Worm (Caenorhabditis elegans) whole organism, young adult: ENCODE results near the gene F35B3.7.

Experiments
- ama-1 ChIP-seq, 3 experiments: fragments of 150-350 bp in 1 of 3; sonication (generic microtip) in 2 of 3; optimal IDR thresholded peaks; 2 replicates each; lab custom pipeline; 2014 to 2018; ENCODE audit warnings: missing biosample characterization in 2 of 3, missing genetic modification characterization in 2 of 3, missing genetic modification reagents in 2 of 3
- ceh-58 ChIP-seq: fragments of 200-800 bp; sonication (Bioruptor generic); IDR thresholded peaks from 2 replicates; pipeline ENCODE4 v1.3.6; 2022; ENCODE audit warnings: missing genetic modification characterization, missing compliant biosample characterization
- dpl-1 ChIP-seq: fragments of 150-350 bp; optimal IDR thresholded peaks from 2 replicates; lab custom pipeline; 2014; ENCODE audit warnings: missing biosample characterization, missing genetic modification reagents, missing genetic modification characterization
- efl-1 ChIP-seq: fragments of 150-350 bp; optimal IDR thresholded peaks from 2 replicates; lab custom pipeline; 2014; ENCODE audit warnings: missing biosample characterization, missing genetic modification reagents, missing genetic modification characterization
- lag-1 ChIP-seq: fragments of 200-800 bp; sonication (Bioruptor generic); IDR thresholded peaks from 2 replicates; pipeline ENCODE4 v1.3.6; 2022; ENCODE audit warnings: missing genetic modification reagents, missing genetic modification characterization, missing compliant biosample characterization
- lin-35 ChIP-seq, 3 experiments: fragments of 150-350 bp in 2 of 3; sonication (generic microtip) in 1 of 3; optimal IDR thresholded peaks; 2 replicates each; lab custom pipeline; 2014 to 2018; ENCODE audit warnings: missing biosample characterization in 3 of 3, missing genetic modification characterization in 3 of 3, missing genetic modification reagents in 3 of 3
- madf-3 ChIP-seq: fragments of 200-800 bp; sonication (Bioruptor generic); IDR thresholded peaks from 2 replicates; pipeline ENCODE4 v1.3.6; 2022; ENCODE audit warnings: missing genetic modification reagents, missing genetic modification characterization, missing compliant biosample characterization
- repo-1 ChIP-seq: sonication (generic microtip); optimal IDR thresholded peaks from 2 replicates; lab custom pipeline; 2017; ENCODE audit warnings: mild to moderate bottlenecking, missing genetic modification characterization, missing compliant biosample characterization
- sea-2 ChIP-seq: fragments of 200-800 bp; sonication (Bioruptor generic); IDR thresholded peaks from 2 replicates; pipeline ENCODE4 v1.3.6; 2022; ENCODE audit warnings: missing genetic modification characterization, missing compliant biosample characterization
- snpc-4 ChIP-seq, 5 experiments: fragments of 150-350 bp in 1 of 5; sonication (generic microtip) in 4 of 5; optimal IDR thresholded peaks; 2 replicates each; lab custom pipeline; 2014 to 2018; ENCODE audit warnings: missing genetic modification characterization in 5 of 5, missing biosample characterization in 3 of 5, antibody characterized with exemption in 2 of 5, mild to moderate bottlenecking in 2 of 5, missing compliant biosample characterization in 2 of 5, missing genotype in 2 of 5, moderate library complexity in 2 of 5, missing genetic modification reagents in 1 of 5
- unc-62 ChIP-seq: fragments of 150-350 bp; optimal IDR thresholded peaks from 2 replicates; lab custom pipeline; 2014; ENCODE audit warnings: missing biosample characterization, missing genetic modification reagents, missing genetic modification characterization
- ztf-25 ChIP-seq: fragments of 200-800 bp; sonication (Bioruptor generic); IDR thresholded peaks from 2 replicates; pipeline ENCODE4 v1.3.6; 2022; ENCODE audit warnings: missing genetic modification reagents, missing genetic modification characterization, missing compliant biosample characterization

DNA sequence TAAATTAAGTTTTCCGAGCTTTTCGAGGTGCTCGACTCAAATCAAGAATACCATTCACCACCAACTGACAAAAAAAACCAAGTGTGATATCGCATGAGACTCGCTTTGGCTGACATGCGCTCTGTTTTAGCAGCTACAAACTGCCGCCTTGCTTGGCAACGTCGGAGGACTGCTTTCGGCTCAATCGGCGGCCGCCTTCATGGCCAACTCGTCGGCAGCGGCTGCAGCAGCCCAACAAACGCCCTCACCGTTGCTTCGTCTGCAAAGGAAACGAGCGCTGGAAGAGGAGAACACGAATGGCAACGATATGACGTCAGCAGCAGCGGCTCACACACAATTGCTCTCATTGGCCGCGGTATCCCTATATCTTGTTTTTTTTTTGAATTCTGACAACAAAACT lies 36.0 kb downstream of the F35B3.7 start:
- no peak for TF ChIP-seq dpl-1
- no peak for TF ChIP-seq ceh-58
- no peak for TF ChIP-seq madf-3 (GFP tag; lab: Robert Waterston, UW)
- TF ChIP-seq lin-35 (GFP tag; optimal IDR thresholded peaks at IDR 0.05; lab: Kevin White, UChicago): no peak
- no peak for TF ChIP-seq ama-1 (optimal IDR thresholded peaks at IDR 0.05; lab: Kevin White, UChicago)
- TF ChIP-seq ama-1 (GFP tag; optimal IDR thresholded peaks at IDR 0.05; lab: Kevin White, UChicago): no peak
- TF ChIP-seq sea-2: no peak
- TF ChIP-seq snpc-4 (GFP tag; optimal IDR thresholded peaks at IDR 0.05; lab: Kevin White, UChicago): no peak
- TF ChIP-seq snpc-4 (tag; optimal IDR thresholded peaks at IDR 0.05; lab: Kevin White, UChicago): no peak
- TF ChIP-seq unc-62 (GFP tag; lab: Kevin White, UChicago): no peak
- TF ChIP-seq ztf-25: no peak
- TF ChIP-seq efl-1 (GFP tag; lab: Kevin White, UChicago): no peak
- no peak for TF ChIP-seq lag-1 (GFP tag; lab: Robert Waterston, UW)
- TF ChIP-seq repo-1 (tag; lab: Kevin White, UChicago): no peak
